Worm (Caenorhabditis elegans): Measurements from ENCODE around the gene srh-122.

The srh-122 gene

ce11 chrV:15349044-15349443 lies 28.8 kb downstream of the srh-122 start, which contains the start of gene clec-230:
Gene clec-230 (minus strand): TSS chrV:15349144.
- no peak for TF ChIP-seq syd-9 (tag; optimal IDR thresholded peaks at IDR 0.05)
- no peak for TF ChIP-seq ceh-2 (tag; optimal IDR thresholded peaks at IDR 0.05)
- no peak for TF ChIP-seq unc-55 (GFP tag; optimal IDR thresholded peaks at IDR 0.05)
- no peak for TF ChIP-seq pag-3 (tag; optimal IDR thresholded peaks at IDR 0.05; ENCODE audit: borderline replicate concordance)
- TF ChIP-seq odd-2 (tag; optimal IDR thresholded peaks at IDR 0.05) = no peak
- no peak for TF ChIP-seq eyg-1 (tag; optimal IDR thresholded peaks at IDR 0.05)
- no peak for TF ChIP-seq nfya-1 (tag; optimal IDR thresholded peaks at IDR 0.05)
- TF ChIP-seq lim-6 (tag; optimal IDR thresholded peaks at IDR 0.05) = no peak
- TF ChIP-seq pat-9 (tag; optimal IDR thresholded peaks at IDR 0.05) = no peak
- no peak for TF ChIP-seq ceh-48 (tag; optimal IDR thresholded peaks at IDR 0.05)
- no peak for TF ChIP-seq ztf-16 (tag; optimal IDR thresholded peaks at IDR 0.05)
- no peak for TF ChIP-seq tbx-7 (tag; optimal IDR thresholded peaks at IDR 0.05)
- TF ChIP-seq ceh-22 (tag; optimal IDR thresholded peaks at IDR 0.05) = no peak
- TF ChIP-seq dve-1 (tag; optimal IDR thresholded peaks at IDR 0.05) = no peak

ce11 chrV:15347292-15347691 lies 30.5 kb downstream of the srh-122 start, which contains the start of gene C29F3.3:
Gene C29F3.3 (minus strand): TSS chrV:15347392.
- no peak for TF ChIP-seq che-1 (tag; optimal IDR thresholded peaks at IDR 0.05)
- TF ChIP-seq fkh-10 (GFP tag; optimal IDR thresholded peaks at IDR 0.05) = no peak
- no peak for TF ChIP-seq hlh-30 (tag; optimal IDR thresholded peaks at IDR 0.05; ENCODE audit: insufficient read depth)
- TF ChIP-seq dmd-4 (tag; optimal IDR thresholded peaks at IDR 0.05; ENCODE audit: borderline replicate concordance) = no peak
- no peak for TF ChIP-seq ceh-9 (tag; optimal IDR thresholded peaks at IDR 0.05)

- TF ChIP-seq dve-1 (tag; optimal IDR thresholded peaks at IDR 0.05) (no peak), fkh-10 (GFP tag; optimal IDR thresholded peaks at IDR 0.05) (no peak), Y22D7AL.16 (tag; optimal IDR thresholded peaks at IDR 0.05) (no peak), F13H6.1 (tag; optimal IDR thresholded peaks at IDR 0.05) (no peak), nhr-232 (tag; optimal IDR thresholded peaks at IDR 0.05) (no peak), syd-9 (tag; optimal IDR thresholded peaks at IDR 0.05) (no peak), che-1 (tag; optimal IDR thresholded peaks at IDR 0.05) (no peak), ceh-34 (tag; optimal IDR thresholded peaks at IDR 0.05) (no peak)
Measured at ce11 chrV:15344481-15344880, 33.3 kb downstream of the srh-122 start, which contains the start of gene wrt-8. Gene wrt-8 (minus strand): TSS chrV:15344581.

ce11 chrV:15341404-15341803 lies 36.4 kb downstream of the srh-122 start, which contains the start of gene clec-229:
Gene clec-229 (minus strand): TSS chrV:15341504.
- TF ChIP-seq tbx-2 (tag; optimal IDR thresholded peaks at IDR 0.05) (no peak), unc-42 (tag; optimal IDR thresholded peaks at IDR 0.05) (no peak), ceh-18 (tag; optimal IDR thresholded peaks at IDR 0.05) (no peak), ceh-24 (tag; optimal IDR thresholded peaks at IDR 0.05) (no peak), pha-2 (tag; optimal IDR thresholded peaks at IDR 0.05) (no peak)

ce11 chrV:15339363-15339762 lies 38.4 kb downstream of the srh-122 start, which contains the start of gene clec-228:
Gene clec-228 (minus strand): TSS chrV:15339463.
- no peak for TF ChIP-seq K09A11.1 (tag; optimal IDR thresholded peaks at IDR 0.05; ENCODE audit: insufficient read depth)
- no peak for TF ChIP-seq C38D4.7 (GFP tag; optimal IDR thresholded peaks at IDR 0.05)

ce11 chrV:15337405-15337804 lies 40.4 kb downstream of the srh-122 start, which contains the start of gene wrt-7:
Gene wrt-7 (minus strand): TSS chrV:15337505.
- TF ChIP-seq ceh-48 (tag; optimal IDR thresholded peaks at IDR 0.05) (no peak), ceh-31 (tag; optimal IDR thresholded peaks at IDR 0.05) (no peak), dve-1 (tag; optimal IDR thresholded peaks at IDR 0.05) (no peak), ceh-19 (GFP tag; optimal IDR thresholded peaks at IDR 0.05) (no peak), nhr-11 (tag; optimal IDR thresholded peaks at IDR 0.05) (no peak), nfya-1 (tag; optimal IDR thresholded peaks at IDR 0.05) (no peak), unc-55 (GFP tag; optimal IDR thresholded peaks at IDR 0.05) (no peak), ztf-16 (tag; optimal IDR thresholded peaks at IDR 0.05) (no peak), hlh-15 (tag; optimal IDR thresholded peaks at IDR 0.05) (no peak), pqm-1 (tag; optimal IDR thresholded peaks at IDR 0.05) (no peak)
